Fruit fly (Drosophila melanogaster) whole organism, pupa: ENCODE measurements around the gene CG7781.

Source experiments
- CG10348 ChIP-seq: fragments of 200-800 bp; sonication (Bioruptor generic); IDR thresholded peaks from 2 replicates; pipeline ENCODE4 v1.3.6; 2022; ENCODE audit warnings: missing biosample characterization, missing genetic modification characterization
- CG12605 ChIP-seq: fragments of 200-800 bp; sonication (Bioruptor generic); IDR thresholded peaks from 2 replicates; pipeline ENCODE4 v1.3.6; 2022; ENCODE audit warnings: missing biosample characterization, missing genetic modification characterization
- CG13204 ChIP-seq: fragments of 200-800 bp; sonication (Bioruptor generic); optimal IDR thresholded peaks from 2 replicates; lab custom pipeline; 2018; ENCODE audit warnings: missing biosample characterization, mild to moderate bottlenecking, missing genetic modification characterization, moderate library complexity
- CG14655 ChIP-seq: fragments of 200-800 bp; sonication (Bioruptor generic); optimal IDR thresholded peaks from 3 replicates; lab custom pipeline; 2017; ENCODE audit warnings: mild to moderate bottlenecking, missing biosample characterization, missing genetic modification reagents, missing genetic modification characterization
- CG15710 ChIP-seq: fragments of 200-800 bp; sonication (Bioruptor generic); optimal IDR thresholded peaks from 2 replicates; lab custom pipeline; 2018; ENCODE audit warnings: missing biosample characterization, mild to moderate bottlenecking, missing genetic modification characterization, moderate library complexity
- CG17806 ChIP-seq: fragments of 200-800 bp; sonication (Bioruptor generic); optimal IDR thresholded peaks from 2 replicates; lab custom pipeline; 2018; ENCODE audit warnings: missing biosample characterization, mild to moderate bottlenecking, missing genetic modification characterization, moderate library complexity
- CG32121 ChIP-seq: fragments of 200-800 bp; sonication (Bioruptor generic); IDR thresholded peaks from 2 replicates; pipeline ENCODE4 v1.3.6; 2022; ENCODE audit warnings: missing biosample characterization, missing genetic modification characterization
- CG34367 ChIP-seq: fragments of 200-800 bp; sonication (Bioruptor generic); optimal IDR thresholded peaks from 2 replicates; lab custom pipeline; 2018; ENCODE audit warnings: missing biosample characterization, mild to moderate bottlenecking, missing genetic modification characterization
- CG4496 ChIP-seq: fragments of 200-800 bp; sonication (Bioruptor generic); IDR thresholded peaks from 3 replicates; pipeline ENCODE4 v1.3.6; 2022; ENCODE audit warnings: missing biosample characterization, missing genetic modification characterization
- CG8159 ChIP-seq: fragments of 200-800 bp; sonication (Bioruptor generic); optimal IDR thresholded peaks from 3 replicates; lab custom pipeline; 2018; ENCODE audit warnings: missing biosample characterization, mild to moderate bottlenecking, missing genetic modification characterization, moderate library complexity
- CG8301 ChIP-seq: fragments of 200-800 bp; sonication (Bioruptor generic); optimal IDR thresholded peaks from 2 replicates; lab custom pipeline; 2018; ENCODE audit warnings: missing biosample characterization, mild to moderate bottlenecking, missing genetic modification characterization
- CG9948 ChIP-seq: fragments of 200-800 bp; sonication (Bioruptor generic); optimal IDR thresholded peaks from 2 replicates; lab custom pipeline; 2018; ENCODE audit warnings: missing biosample characterization, mild to moderate bottlenecking, missing genetic modification characterization, moderate library complexity
- D1 ChIP-seq: fragments of 200-800 bp; sonication (Bioruptor generic); optimal IDR thresholded peaks from 2 replicates; lab custom pipeline; 2018; ENCODE audit warnings: missing biosample characterization, mild to moderate bottlenecking, missing genetic modification characterization, moderate library complexity
- EcR ChIP-seq: fragments of 200-800 bp; sonication (Bioruptor generic); optimal IDR thresholded peaks from 3 replicates; lab custom pipeline; 2019; ENCODE audit warnings: missing biosample characterization, missing genetic modification characterization, mild to moderate bottlenecking, moderate library complexity, missing genetic modification reagents
- Ets98B ChIP-seq: fragments of 200-800 bp; sonication (Bioruptor generic); IDR thresholded peaks from 2 replicates; pipeline ENCODE4 v1.3.6; 2022; ENCODE audit warnings: missing biosample characterization, missing genetic modification characterization
- Pif1A ChIP-seq: fragments of 200-800 bp; sonication (Bioruptor generic); optimal IDR thresholded peaks from 3 replicates; lab custom pipeline; 2016; ENCODE audit warnings: missing biosample characterization, missing genetic modification characterization
- Pif1B ChIP-seq: fragments of 200-800 bp; sonication (Bioruptor generic); optimal IDR thresholded peaks from 3 replicates; lab custom pipeline; 2016; ENCODE audit warnings: missing biosample characterization, missing genetic modification characterization
- Snoo ChIP-seq: fragments of 200-800 bp; sonication (Bioruptor generic); optimal IDR thresholded peaks from 3 replicates; lab custom pipeline; 2017; ENCODE audit warnings: missing biosample characterization, mild to moderate bottlenecking, missing genetic modification characterization, inconsistent platforms
- fd96Ca ChIP-seq: fragments of 200-800 bp; sonication (Bioruptor generic); IDR thresholded peaks from 3 replicates; pipeline ENCODE4 v1.3.6; 2022; ENCODE audit warnings: missing biosample characterization, missing genetic modification characterization
- gl ChIP-seq: fragments of 200-800 bp; sonication (Bioruptor generic); optimal IDR thresholded peaks from 2 replicates; lab custom pipeline; 2018; ENCODE audit warnings: missing biosample characterization, mild to moderate bottlenecking, missing genetic modification characterization
- rn ChIP-seq: fragments of 200-800 bp; sonication (Bioruptor generic); IDR thresholded peaks from 2 replicates; pipeline ENCODE4 v1.3.6; 2022; ENCODE audit warnings: missing biosample characterization, missing genetic modification characterization

Gene CG7781

DNA sequence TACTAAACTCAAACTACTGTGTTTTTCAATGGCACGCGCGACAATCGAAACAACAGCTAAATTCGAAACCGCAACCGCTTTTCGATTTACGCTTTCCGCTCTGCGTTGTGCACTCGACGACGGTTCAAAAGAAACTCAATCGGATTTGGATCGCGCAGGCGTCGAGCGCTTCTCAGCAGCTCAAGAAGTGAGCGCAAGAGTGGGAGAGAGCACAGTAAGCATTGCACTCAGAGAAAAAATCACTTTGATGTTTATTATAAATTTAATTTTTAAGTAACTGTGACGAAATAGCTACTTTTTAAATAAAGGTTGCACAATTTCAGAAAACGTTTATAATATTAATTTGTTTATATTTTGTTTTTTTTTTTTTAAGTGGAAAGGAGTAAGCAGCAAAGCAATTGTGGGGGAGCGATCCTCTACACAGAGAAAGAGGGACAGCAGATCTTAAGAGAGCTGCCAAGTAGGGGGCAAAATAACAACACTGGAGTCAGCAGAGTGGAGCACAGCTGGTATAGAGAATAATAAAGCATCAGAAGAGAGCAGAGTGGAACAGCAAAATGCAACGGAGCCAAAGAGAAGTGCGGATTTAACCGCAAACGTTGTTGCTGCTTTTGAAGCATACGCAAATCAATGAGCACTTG, 47.5 kb downstream of the CG7781 start:
- TF ChIP-seq gl (tag; lab: Kevin White, UChicago) (peak; percentile 93), CG15710 (peak; percentile 98), CG17806 (tag; lab: Kevin White, UChicago) (peak; percentile 99), CG8301 (tag; lab: Kevin White, UChicago) (peak; percentile 98), CG13204 (GFP tag; lab: Kevin White, UChicago) (peak; percentile 92), CG9948 (tag; lab: Kevin White, UChicago) (peak; percentile 98), CG8159 (tag; lab: Kevin White, UChicago) (peak; percentile 98), CG10348 (GFP tag; lab: Robert Waterston, UW) (peak; percentile 93), CG34367 (peak; percentile 97), Ets98B (GFP tag; lab: Robert Waterston, UW) (peak; percentile 99), CG4496 (peak; percentile 99), Snoo (tag; lab: Kevin White, UChicago) (peak; percentile 99), CG32121 (GFP tag; lab: Robert Waterston, UW) (peak; percentile 100), fd96Ca (GFP tag; lab: Robert Waterston, UW) (peak; percentile 98), CG12605 (peak; percentile 100), CG14655 (GFP tag; lab: Kevin White, UChicago) (peak; percentile 99), D1 (peak; percentile 98), Pif1B (GFP tag; lab: Kevin White, UChicago) (peak; percentile 100), Pif1A (GFP tag; lab: Kevin White, UChicago) (peak; percentile 99), rn (GFP tag; lab: Robert Waterston, UW) (peak; percentile 99), EcR (GFP tag; lab: Kevin White, UChicago) (peak; percentile 81)

dm6 chr2L:8276880-8277279, 48.3 kb downstream of the CG7781 start:
- TF ChIP-seq fd96Ca (GFP tag; lab: Robert Waterston, UW), result no peak

dm6 chr2L:8276287-8276686, 48.9 kb downstream of the CG7781 start:
- TF ChIP-seq fd96Ca (GFP tag; lab: Robert Waterston, UW), result no peak
- no peak for TF ChIP-seq Ets98B (GFP tag; lab: Robert Waterston, UW)
- TF ChIP-seq CG8159 (tag; lab: Kevin White, UChicago), result no peak
- no peak for TF ChIP-seq CG34367
- TF ChIP-seq CG15710, result no peak
- no peak for TF ChIP-seq CG9948 (tag; lab: Kevin White, UChicago)
- TF ChIP-seq CG13204 (GFP tag; lab: Kevin White, UChicago), result no peak
- TF ChIP-seq D1, result no peak
- TF ChIP-seq EcR (GFP tag; lab: Kevin White, UChicago), result no peak
- no peak for TF ChIP-seq gl (tag; lab: Kevin White, UChicago)
- no peak for TF ChIP-seq Pif1B (GFP tag; lab: Kevin White, UChicago)
- no peak for TF ChIP-seq CG4496
- TF ChIP-seq Snoo (tag; lab: Kevin White, UChicago), result no peak

- TF ChIP-seq CG32121 (GFP tag; lab: Robert Waterston, UW), result peak; percentile 74
- TF ChIP-seq CG12605, result peak; percentile 82
- peak; percentile 77 for TF ChIP-seq CG17806 (tag; lab: Kevin White, UChicago)
- peak; percentile 35 for TF ChIP-seq Pif1B (GFP tag; lab: Kevin White, UChicago)
- no peak for TF ChIP-seq CG13204 (GFP tag; lab: Kevin White, UChicago)
- peak; percentile 72 for TF ChIP-seq CG9948 (tag; lab: Kevin White, UChicago)
- TF ChIP-seq EcR (GFP tag; lab: Kevin White, UChicago), result no peak
- peak; percentile 51 for TF ChIP-seq Ets98B (GFP tag; lab: Robert Waterston, UW)
- TF ChIP-seq CG4496, result peak; percentile 79
- peak; percentile 22 for TF ChIP-seq D1
- peak; percentile 75 for TF ChIP-seq CG8301 (tag; lab: Kevin White, UChicago)
- TF ChIP-seq Pif1A (GFP tag; lab: Kevin White, UChicago), result peak; percentile 49
- TF ChIP-seq CG10348 (GFP tag; lab: Robert Waterston, UW), result no peak
- TF ChIP-seq fd96Ca (GFP tag; lab: Robert Waterston, UW), result no peak
- TF ChIP-seq CG15710, result peak; percentile 74
- peak; percentile 80 for TF ChIP-seq CG14655 (GFP tag; lab: Kevin White, UChicago)
- peak; percentile 42; the same call in 1 of the 2 replicates for TF ChIP-seq rn (GFP tag; lab: Robert Waterston, UW)
- TF ChIP-seq gl (tag; lab: Kevin White, UChicago), result no peak
- TF ChIP-seq CG34367, result peak; percentile 64
- peak; percentile 79 for TF ChIP-seq CG8159 (tag; lab: Kevin White, UChicago)
- peak; percentile 30 for TF ChIP-seq Snoo (tag; lab: Kevin White, UChicago)
These were observed 50.1 kb downstream of the CG7781 start for dm6 chr2L:8274958-8275584.

DNA sequence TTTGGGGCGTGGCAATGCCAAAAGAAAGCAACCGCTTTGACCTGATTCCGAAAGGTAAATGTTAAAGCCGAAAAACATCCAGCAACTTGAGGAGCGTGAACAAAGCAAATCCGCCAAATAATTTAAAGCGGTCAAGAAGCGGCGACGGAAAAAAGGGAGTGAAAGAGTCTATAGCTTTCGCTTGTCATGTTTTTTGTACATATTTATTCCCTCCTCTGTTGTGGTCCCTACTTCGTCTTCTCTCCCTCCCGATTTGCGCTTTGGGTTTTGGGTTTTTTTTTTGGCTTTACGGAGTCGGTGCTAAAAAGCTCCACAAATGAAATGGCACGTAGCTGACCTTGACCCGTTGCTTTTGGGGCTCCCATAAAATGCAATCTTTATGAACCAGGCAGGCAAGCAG, 51.1 kb downstream of the CG7781 start:
- TF ChIP-seq Snoo (tag; lab: Kevin White, UChicago) (no peak), CG9948 (tag; lab: Kevin White, UChicago) (no peak), fd96Ca (GFP tag; lab: Robert Waterston, UW) (no peak), CG15710 (no peak), CG4496 (no peak), CG8159 (tag; lab: Kevin White, UChicago) (no peak), CG32121 (GFP tag; lab: Robert Waterston, UW) (no peak), CG13204 (GFP tag; lab: Kevin White, UChicago) (no peak), CG17806 (tag; lab: Kevin White, UChicago) (no peak), Ets98B (GFP tag; lab: Robert Waterston, UW) (no peak), gl (tag; lab: Kevin White, UChicago) (no peak)
- TF ChIP-seq, all 21 proteins: peak for 0
